Fruit fly (Drosophila melanogaster): ENCODE results near the gene CG6996.

Gene CG6996

DNA sequence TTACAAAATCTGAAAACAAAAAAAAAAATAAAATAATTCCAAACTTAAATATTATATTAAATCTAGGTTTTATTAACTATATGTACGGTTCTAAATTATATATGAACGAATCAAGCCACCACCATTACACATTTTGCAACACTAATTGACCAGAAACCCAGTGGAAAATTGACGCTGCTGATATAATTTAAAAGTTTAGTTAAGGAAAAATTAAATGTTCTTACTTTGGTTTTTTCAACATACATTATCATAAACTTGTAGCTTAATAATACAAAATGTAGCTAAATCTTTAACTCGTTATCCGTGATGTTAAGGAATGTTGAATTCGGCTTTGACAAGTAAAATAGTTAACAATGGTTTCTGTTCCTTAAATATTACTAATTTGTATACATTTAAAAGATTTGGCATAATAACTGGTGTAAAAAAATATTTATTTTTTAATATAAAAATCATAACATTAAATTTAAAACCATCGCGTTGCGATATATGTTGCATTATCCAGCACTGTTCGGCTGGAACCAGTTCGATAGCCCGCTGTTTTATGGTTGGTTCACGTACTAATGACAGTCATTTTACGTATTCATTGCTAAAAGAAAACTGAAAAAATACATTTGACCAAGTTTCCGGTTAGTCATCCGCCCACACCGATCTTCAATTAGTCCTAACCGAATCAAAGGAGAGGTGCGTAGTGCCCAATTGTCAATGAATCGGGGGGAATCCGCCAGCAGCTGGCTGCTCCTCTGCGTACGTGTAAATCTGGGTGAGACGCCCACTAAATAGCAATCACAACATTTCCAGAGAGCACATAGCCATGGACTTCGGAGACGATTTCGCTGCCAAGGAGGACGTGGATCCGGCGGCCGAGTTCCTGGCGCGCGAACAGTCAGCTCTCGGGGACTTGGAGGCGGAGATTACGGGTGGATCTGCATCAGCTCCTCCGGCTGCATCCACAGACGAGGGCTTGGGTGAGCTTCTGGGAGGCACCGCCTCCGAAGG is 35.0 kb downstream of the CG6996 start (continued):
- TF ChIP-seq Nf-YB (GFP tag; optimal IDR thresholded peaks at IDR 0.05): peak; percentile 39
- TF ChIP-seq H15 (GFP tag; IDR thresholded peaks at IDR 0.05): peak; percentile 10; the same call in 1 of the 3 replicates
- TF ChIP-seq CG1603 (tag; optimal IDR thresholded peaks at IDR 0.05): peak; percentile 6
- peak; percentile 68 for TF ChIP-seq Bgb (GFP tag; IDR thresholded peaks at IDR 0.05; ENCODE audit: partially characterized antibody)
- TF ChIP-seq CG15696 (tag; optimal IDR thresholded peaks at IDR 0.05): no peak
- TF ChIP-seq CG16815 (GFP tag; optimal IDR thresholded peaks at IDR 0.05): peak; percentile 21
- peak; percentile 66 for TF ChIP-seq Sox100B (GFP tag; optimal IDR thresholded peaks at IDR 0.05)
- peak; percentile 29; the same call in 1 of the 3 replicates for TF ChIP-seq sr (GFP tag; IDR thresholded peaks at IDR 0.05)
- TF ChIP-seq CG6791 (GFP tag; IDR thresholded peaks at IDR 0.05; ENCODE audit: partially characterized antibody): peak; percentile 45; the same call in 1 of the 3 replicates
- TF ChIP-seq ash1 (GFP tag; optimal IDR thresholded peaks at IDR 0.05): no peak
- TF ChIP-seq Nf-YC (tag; optimal IDR thresholded peaks at IDR 0.05): peak; percentile 58
- peak; percentile 99 for TF ChIP-seq CG15514 (GFP tag; optimal IDR thresholded peaks at IDR 0.05)
- no peak for TF ChIP-seq pb (GFP tag; optimal IDR thresholded peaks at IDR 0.05)
- peak; percentile 65 for TF ChIP-seq Dref (GFP tag; IDR thresholded peaks at IDR 0.05)
- no peak for TF ChIP-seq CG18011 (GFP tag; optimal IDR thresholded peaks at IDR 0.05)
- peak; percentile 23 for TF ChIP-seq CG2202 (tag; optimal IDR thresholded peaks at IDR 0.05)
- peak; percentile 13 for TF ChIP-seq CG12942 (GFP tag; optimal IDR thresholded peaks at IDR 0.05)
- no peak for TF ChIP-seq her (GFP tag; optimal IDR thresholded peaks at IDR 0.05)
- peak; percentile 18 for TF ChIP-seq CG18476 (GFP tag; optimal IDR thresholded peaks at IDR 0.05)
- TF ChIP-seq tx (GFP tag; optimal IDR thresholded peaks at IDR 0.05): no peak
- peak; percentile 41 for TF ChIP-seq tin (GFP tag; optimal IDR thresholded peaks at IDR 0.05)
- TF ChIP-seq Ets65A (GFP tag): peak; percentile 93
- TF ChIP-seq dmrt11E (tag; optimal IDR thresholded peaks at IDR 0.05): peak; percentile 30
- peak; percentile 11 for TF ChIP-seq pho (GFP tag; optimal IDR thresholded peaks at IDR 0.05)
- no peak for TF ChIP-seq ab (GFP tag; optimal IDR thresholded peaks at IDR 0.05)
- TF ChIP-seq Ptx1 (GFP tag; IDR thresholded peaks at IDR 0.05): peak; percentile 50
- TF ChIP-seq CG6813 (GFP tag; optimal IDR thresholded peaks at IDR 0.05): peak; percentile 0
- TF ChIP-seq Dbx (GFP tag; IDR thresholded peaks at IDR 0.05): peak; percentile 24; the same call in 2 of the 3 replicates
- TF ChIP-seq CG1602 (GFP tag; optimal IDR thresholded peaks at IDR 0.05): peak; percentile 39
- peak; percentile 13 for TF ChIP-seq psq (GFP tag; optimal IDR thresholded peaks at IDR 0.05)
- TF ChIP-seq ap (GFP tag; IDR thresholded peaks at IDR 0.05): peak; percentile 11; the same call in 1 of the 2 replicates
- TF ChIP-seq dysf (GFP tag; IDR thresholded peaks at IDR 0.05): peak; percentile 56; the same call in 2 of the 3 replicates
- peak; percentile 48; the same call in 1 of the 2 replicates for TF ChIP-seq CG4730 (GFP tag; IDR thresholded peaks at IDR 0.05)
- TF ChIP-seq trh (GFP tag; optimal IDR thresholded peaks at IDR 0.05): peak; percentile 3
- no peak for TF ChIP-seq CG2199 (GFP tag; IDR thresholded peaks at IDR 0.05)
- TF ChIP-seq CG8944 (GFP tag; optimal IDR thresholded peaks at IDR 0.05): peak; percentile 11
- peak; percentile 65 for TF ChIP-seq CG9727 (GFP tag; optimal IDR thresholded peaks at IDR 0.05)
- peak; percentile 61 for TF ChIP-seq Hmr (GFP tag; optimal IDR thresholded peaks at IDR 0.05)
- peak; percentile 63 for TF ChIP-seq CG13296 (GFP tag; optimal IDR thresholded peaks at IDR 0.05)
- no peak for TF ChIP-seq Tbp (GFP tag; optimal IDR thresholded peaks at IDR 0.05)
- peak; percentile 57 for TF ChIP-seq bbx (GFP tag; IDR thresholded peaks at IDR 0.05; ENCODE audit: partially characterized antibody)
- peak; percentile 51 for TF ChIP-seq CG4328 (GFP tag; optimal IDR thresholded peaks at IDR 0.05)
- TF ChIP-seq HLH3B (GFP tag; IDR thresholded peaks at IDR 0.05): peak; percentile 15; the same call in 1 of the 2 replicates
- TF ChIP-seq Hr51 (GFP tag; optimal IDR thresholded peaks at IDR 0.05): peak in 1 of 2 experiments; percentile 73
- peak; percentile 62 for TF ChIP-seq CG4424 (GFP tag; optimal IDR thresholded peaks at IDR 0.05)
- peak in 1 of 2 experiments; percentile 23 for TF ChIP-seq insv (GFP tag; optimal IDR thresholded peaks at IDR 0.05)
- TF ChIP-seq CG17829 (tag; optimal IDR thresholded peaks at IDR 0.05): peak; percentile 34

All from whole organism, embryonic.